Fruit fly (Drosophila melanogaster) whole organism, embryonic: ENCODE measurements around the gene Faa.

ENCODE experiments used
- CG10366 ChIP-seq: fragments of 200-800 bp; sonication (Bioruptor generic); IDR thresholded peaks from 2 replicates; pipeline ENCODE4 v1.3.6; 2022; ENCODE audit warnings: missing biosample characterization, missing genetic modification characterization
- CG10543 ChIP-seq: fragments of 200-800 bp; sonication (Bioruptor generic); optimal IDR thresholded peaks from 3 replicates; lab custom pipeline; 2017; ENCODE audit warnings: missing biosample characterization, mild to moderate bottlenecking, missing genetic modification characterization, moderate library complexity
- CG12659 ChIP-seq: fragments of 200-800 bp; sonication (Bioruptor generic); optimal IDR thresholded peaks from 3 replicates; lab custom pipeline; 2017; ENCODE audit warnings: mild to moderate bottlenecking, missing biosample characterization, missing genetic modification reagents, missing genetic modification characterization
- CG15011 ChIP-seq: fragments of 200-800 bp; sonication (Bioruptor generic); optimal IDR thresholded peaks from 3 replicates; lab custom pipeline; 2018; ENCODE audit warnings: missing biosample characterization, mild to moderate bottlenecking, missing genetic modification characterization
- CG16813 ChIP-seq: fragments of 200-800 bp; sonication (Bioruptor generic); IDR thresholded peaks from 3 replicates; pipeline ENCODE4 v1.3.6; 2022; ENCODE audit warnings: missing biosample characterization, missing genetic modification characterization; ENCODE audit not compliant: partially characterized antibody
- CG16815 ChIP-seq: fragments of 200-800 bp; sonication (Bioruptor generic); optimal IDR thresholded peaks from 3 replicates; lab custom pipeline; 2017; ENCODE audit warnings: missing biosample characterization, mild to moderate bottlenecking, missing genetic modification characterization
- CG1792 ChIP-seq: fragments of 200-800 bp; sonication (Bioruptor generic); optimal IDR thresholded peaks from 2 replicates; lab custom pipeline; 2016; ENCODE audit warnings: missing biosample characterization, missing genetic modification characterization
- CG18476 ChIP-seq: fragments of 200-800 bp; sonication (Bioruptor generic); optimal IDR thresholded peaks from 2 replicates; lab custom pipeline; 2016; ENCODE audit warnings: missing biosample characterization, mild to moderate bottlenecking, missing genetic modification characterization
- CG18599 ChIP-seq: fragments of 200-800 bp; sonication (Bioruptor generic); optimal IDR thresholded peaks from 3 replicates; lab custom pipeline; 2017; ENCODE audit warnings: missing biosample characterization, missing genetic modification characterization, mild to moderate bottlenecking, moderate library complexity, missing genetic modification reagents
- CG2875 ChIP-seq: fragments of 200-800 bp; sonication (Bioruptor generic); optimal IDR thresholded peaks from 2 replicates; lab custom pipeline; 2017; ENCODE audit warnings: missing biosample characterization, mild to moderate bottlenecking, missing genetic modification characterization, missing genetic modification reagents
- CG30431 ChIP-seq: fragments of 200-800 bp; sonication (Bioruptor generic); optimal IDR thresholded peaks from 2 replicates; lab custom pipeline; 2017; ENCODE audit warnings: missing biosample characterization, missing genetic modification characterization
- CG3163 ChIP-seq: fragments of 200-800 bp; sonication (Bioruptor generic); optimal IDR thresholded peaks from 3 replicates; lab custom pipeline; 2016; ENCODE audit warnings: missing biosample characterization, missing genetic modification characterization
- CG32767 ChIP-seq: fragments of 200-800 bp; sonication (Bioruptor generic); IDR thresholded peaks from 2 replicates; pipeline ENCODE4 v1.3.6; 2022; ENCODE audit warnings: missing biosample characterization, missing genetic modification characterization
- CG3407 ChIP-seq: fragments of 200-800 bp; sonication (Bioruptor generic); optimal IDR thresholded peaks from 2 replicates; lab custom pipeline; 2018; ENCODE audit warnings: missing biosample characterization, mild to moderate bottlenecking, missing genetic modification characterization
- CG34422 ChIP-seq: fragments of 200-800 bp; sonication (Bioruptor generic); IDR thresholded peaks from 3 replicates; pipeline ENCODE4 v1.3.6; 2022; ENCODE audit warnings: missing biosample characterization, missing genetic modification characterization
- CG3847 ChIP-seq: fragments of 200-800 bp; sonication (Bioruptor generic); IDR thresholded peaks from 2 replicates; pipeline ENCODE4 v1.3.6; 2022; ENCODE audit warnings: missing biosample characterization, missing genetic modification characterization
- CG4730 ChIP-seq: fragments of 200-800 bp; sonication (Bioruptor generic); IDR thresholded peaks from 2 replicates; pipeline ENCODE4 v1.3.6; 2022; ENCODE audit warnings: missing biosample characterization, missing genetic modification characterization
- CG6689 ChIP-seq: fragments of 200-800 bp; sonication (Bioruptor generic); IDR thresholded peaks from 2 replicates; pipeline ENCODE4 v1.3.6; 2022; ENCODE audit warnings: missing biosample characterization, missing genetic modification characterization
- CG7987 ChIP-seq: fragments of 200-800 bp; sonication (Bioruptor generic); optimal IDR thresholded peaks from 2 replicates; lab custom pipeline; 2018; ENCODE audit warnings: missing biosample characterization, mild to moderate bottlenecking, missing genetic modification characterization, moderate library complexity
- CG8388 ChIP-seq: fragments of 200-800 bp; sonication (Bioruptor generic); optimal IDR thresholded peaks from 2 replicates; lab custom pipeline; 2019; ENCODE audit warnings: missing biosample characterization, mild to moderate bottlenecking, missing genetic modification characterization, moderate library complexity
- CG9215 ChIP-seq: fragments of 200-800 bp; sonication (Bioruptor generic); IDR thresholded peaks from 2 replicates; pipeline ENCODE4 v1.3.6; 2022; ENCODE audit warnings: missing biosample characterization, missing genetic modification characterization
- CG9817 ChIP-seq: fragments of 200-800 bp; sonication (Bioruptor generic); optimal IDR thresholded peaks from 2 replicates; lab custom pipeline; 2018; ENCODE audit warnings: missing biosample characterization, mild to moderate bottlenecking, missing genetic modification characterization, moderate library complexity
- CHES-1-like ChIP-seq: fragments of 200-800 bp; sonication (Bioruptor generic); optimal IDR thresholded peaks from 2 replicates; lab custom pipeline; 2016; ENCODE audit warnings: missing biosample characterization, missing genetic modification characterization
- CTCF ChIP-seq: fragments of 200-800 bp; sonication (Bioruptor generic); optimal IDR thresholded peaks from 2 replicates; lab custom pipeline; 2017; ENCODE audit warnings: missing biosample characterization, mild to moderate bottlenecking, missing genetic modification characterization, moderate library complexity
- Chrac-16 ChIP-seq: fragments of 200-800 bp; sonication (Bioruptor generic); optimal IDR thresholded peaks from 3 replicates; lab custom pipeline; 2016; ENCODE audit warnings: missing biosample characterization, missing genetic modification characterization
- Gsc ChIP-seq: fragments of 200-800 bp; sonication (Bioruptor generic); IDR thresholded peaks from 2 replicates; pipeline ENCODE4 v1.3.6; 2022; ENCODE audit warnings: missing biosample characterization, missing genetic modification characterization
- Hmr ChIP-seq: fragments of 200-800 bp; sonication (Bioruptor generic); optimal IDR thresholded peaks from 3 replicates; lab custom pipeline; 2017; ENCODE audit warnings: mild to moderate bottlenecking, missing biosample characterization, missing genetic modification reagents, missing genetic modification characterization
- PHDP ChIP-seq: fragments of 200-800 bp; sonication (Bioruptor generic); optimal IDR thresholded peaks from 3 replicates; lab custom pipeline; 2018; ENCODE audit warnings: missing biosample characterization, mild to moderate bottlenecking, missing genetic modification characterization, moderate library complexity
- Sin3A ChIP-seq: fragments of >200 bp; optimal IDR thresholded peaks from 2 replicates; lab custom pipeline; 2018
- abd-A ChIP-seq: fragments of 200-800 bp; sonication (Bioruptor generic); optimal IDR thresholded peaks from 3 replicates; lab custom pipeline; 2019; ENCODE audit warnings: missing biosample characterization, mild to moderate bottlenecking, missing genetic modification characterization, moderate library complexity
- ac ChIP-seq: fragments of 200-800 bp; sonication (Bioruptor generic); optimal IDR thresholded peaks from 3 replicates; lab custom pipeline; 2017; ENCODE audit warnings: missing biosample characterization, mild to moderate bottlenecking, missing genetic modification characterization
- ato ChIP-seq: fragments of 200-800 bp; sonication (Bioruptor generic); IDR thresholded peaks from 2 replicates; pipeline ENCODE4 v1.3.6; 2022; ENCODE audit warnings: missing biosample characterization, missing genetic modification characterization; ENCODE audit not compliant: partially characterized antibody
- chinmo ChIP-seq: fragments of 200-800 bp; sonication (Bioruptor generic); IDR thresholded peaks from 4 replicates; pipeline ENCODE4 v1.3.6; 2022; ENCODE audit warnings: missing biosample characterization, missing genetic modification characterization; ENCODE audit not compliant: partially characterized antibody
- danr ChIP-seq: fragments of 200-800 bp; sonication (Bioruptor generic); IDR thresholded peaks from 2 replicates; pipeline ENCODE4 v1.3.6; 2022; ENCODE audit warnings: missing biosample characterization, missing genetic modification characterization
- dmrt99B ChIP-seq: fragments of 200-800 bp; sonication (Bioruptor generic); optimal IDR thresholded peaks from 2 replicates; lab custom pipeline; 2018; ENCODE audit warnings: missing biosample characterization, mild to moderate bottlenecking, missing genetic modification characterization, moderate library complexity
- ftz-f1 ChIP-seq: fragments of 200-800 bp; sonication (Bioruptor generic); optimal IDR thresholded peaks from 2 replicates; lab custom pipeline; 2016; ENCODE audit warnings: missing biosample characterization, missing genetic modification characterization
- hkb ChIP-seq, 2 experiments: fragments of 200-800 bp in 1 of 2; fragments of >200 bp in 1 of 2; sonication (Bioruptor generic) in 1 of 2; IDR thresholded peaks in 1 of 2; optimal IDR thresholded peaks in 1 of 2; 2 replicates each; pipeline versions ENCODE4 v1.3.6 to Lab custom; 2017 to 2022; ENCODE audit warnings: missing biosample characterization in 1 of 2, missing genetic modification characterization in 1 of 2
- kay ChIP-seq: fragments of 200-800 bp; sonication (Bioruptor generic); optimal IDR thresholded peaks from 2 replicates; lab custom pipeline; 2016; ENCODE audit warnings: missing biosample characterization, missing genetic modification characterization
- knrl ChIP-seq: fragments of 200-800 bp; sonication (Bioruptor generic); IDR thresholded peaks from 3 replicates; pipeline ENCODE4 v1.3.6; 2022; ENCODE audit warnings: missing biosample characterization, missing genetic modification characterization; ENCODE audit not compliant: partially characterized antibody
- lmd ChIP-seq: fragments of 200-800 bp; sonication (Bioruptor generic); IDR thresholded peaks from 2 replicates; pipeline ENCODE4 v1.3.6; 2022; ENCODE audit warnings: missing biosample characterization, missing genetic modification characterization
- luna ChIP-seq: fragments of 200-800 bp; sonication (Bioruptor generic); optimal IDR thresholded peaks from 2 replicates; lab custom pipeline; 2016; ENCODE audit warnings: missing biosample characterization, missing genetic modification characterization
- org-1 ChIP-seq: fragments of 200-800 bp; sonication (Bioruptor generic); optimal IDR thresholded peaks from 2 replicates; lab custom pipeline; 2017; ENCODE audit warnings: missing biosample characterization, missing genetic modification characterization
- pb ChIP-seq: fragments of 200-800 bp; sonication (Bioruptor generic); optimal IDR thresholded peaks from 3 replicates; lab custom pipeline; 2016; ENCODE audit warnings: missing biosample characterization, missing genetic modification characterization
- pnt ChIP-seq: fragments of 200-800 bp; sonication (Bioruptor generic); optimal IDR thresholded peaks from 3 replicates; lab custom pipeline; 2016; ENCODE audit warnings: missing biosample characterization, missing genetic modification characterization
- sc ChIP-seq, 3 experiments: fragments of >200 bp in 2 of 3; fragments of 200-800 bp in 1 of 3; sonication (Bioruptor generic) in 1 of 3; optimal IDR thresholded peaks; 2 replicates in 2 of 3; 3 replicates in 1 of 3; lab custom pipeline; 2017; ENCODE audit warnings: mild to moderate bottlenecking in 1 of 3, missing biosample characterization in 1 of 3, missing genetic modification characterization in 1 of 3, missing genetic modification reagents in 1 of 3
- sens ChIP-seq: fragments of 200-800 bp; sonication (Bioruptor generic); peaks from one replicate; lab custom pipeline; 2016; ENCODE audit warnings: missing biosample characterization, missing genetic modification characterization
- sr ChIP-seq: fragments of 200-800 bp; sonication (Bioruptor generic); IDR thresholded peaks from 3 replicates; pipeline ENCODE4 v1.3.6; 2022; ENCODE audit warnings: missing biosample characterization, missing genetic modification characterization
- stc ChIP-seq: fragments of 200-800 bp; sonication (Bioruptor generic); IDR thresholded peaks from 2 replicates; pipeline ENCODE4 v1.3.6; 2022; ENCODE audit warnings: missing biosample characterization, missing genetic modification characterization
- sug ChIP-seq: fragments of 200-800 bp; optimal IDR thresholded peaks from 2 replicates; lab custom pipeline; 2019; ENCODE audit warnings: missing biosample characterization, mild to moderate bottlenecking, missing genetic modification characterization, moderate library complexity
- vfl ChIP-seq: fragments of 200-800 bp; sonication (Bioruptor generic); optimal IDR thresholded peaks from 2 replicates; lab custom pipeline; 2016; ENCODE audit warnings: missing biosample characterization, missing genetic modification characterization
- vvl ChIP-seq: fragments of 200-800 bp; sonication (Bioruptor generic); IDR thresholded peaks from 2 replicates; pipeline ENCODE4 v1.3.6; 2022; ENCODE audit warnings: missing biosample characterization, missing genetic modification characterization

Gene Faa

DNA sequence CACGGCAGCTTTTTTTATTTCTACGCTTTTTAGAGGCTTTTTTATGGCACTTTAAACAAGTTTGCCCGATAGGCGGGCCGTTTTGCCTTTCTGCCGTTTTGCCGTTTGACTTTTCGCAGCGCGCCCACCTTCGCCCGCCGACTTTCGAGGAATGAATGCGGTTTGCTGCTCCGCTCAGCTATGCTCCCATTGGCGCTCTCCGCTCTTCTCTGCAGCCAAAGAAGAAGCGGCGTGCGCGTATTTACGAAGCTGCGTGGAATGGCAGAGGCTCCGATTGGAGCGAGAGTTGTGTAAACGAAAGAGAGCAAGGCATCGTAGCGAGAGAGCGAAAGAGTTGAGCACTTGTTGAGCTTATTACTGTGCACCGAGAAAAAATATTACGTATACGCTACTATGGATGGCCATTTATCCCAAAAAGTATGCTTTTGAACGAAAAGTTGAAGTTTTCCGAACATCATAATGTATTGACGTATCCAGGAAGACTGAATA is 2.1 kb downstream of the Faa start, which contains the start of gene wit (continued):
- TF ChIP-seq CG2875 (GFP tag; lab: Kevin White, UChicago) (peak; percentile 40), Chrac-16 (GFP tag; lab: Kevin White, UChicago) (no peak), CG12659 (no peak), org-1 (GFP tag; lab: Kevin White, UChicago) (peak; percentile 31), stc (GFP tag; lab: Robert Waterston, UW) (no peak), CG32767 (GFP tag; lab: Robert Waterston, UW) (0 out of 2 replicates have a peak, but pooled peaks have one; percentile 16), pnt (no peak), CG30431 (GFP tag; lab: Kevin White, UChicago) (no peak), sc (optimal IDR thresholded peaks at IDR 0.05; lab: Kevin White, UChicago) (no peak), sc (GFP tag; optimal IDR thresholded peaks at IDR 0.05; lab: Kevin White, UChicago) (no peak), pb (GFP tag; lab: Kevin White, UChicago) (no peak), CG10366 (no peak), CG9817 (tag; lab: Kevin White, UChicago) (no peak), knrl (no peak), CG1792 (GFP tag; lab: Kevin White, UChicago) (no peak), Gsc (no peak), CG4730 (GFP tag; lab: Robert Waterston, UW) (no peak), sug (tag; lab: Kevin White, UChicago) (peak; percentile 22), Hmr (GFP tag; lab: Kevin White, UChicago) (peak; percentile 50), CG18476 (GFP tag; lab: Kevin White, UChicago) (no peak), sr (GFP tag; lab: Robert Waterston, UW) (peak; percentile 73; the same call in 2 of the 3 replicates), danr (GFP tag; lab: Robert Waterston, UW) (no peak), CG3407 (GFP tag; lab: Kevin White, UChicago) (no peak), CG16813 (GFP tag; lab: Robert Waterston, UW) (no peak), PHDP (tag; lab: Kevin White, UChicago) (peak; percentile 47), CTCF (GFP tag; lab: Kevin White, UChicago) (no peak), CG7987 (GFP tag; lab: Kevin White, UChicago) (peak; percentile 52), CG3847 (GFP tag; lab: Robert Waterston, UW) (no peak), CG3163 (GFP tag; lab: Kevin White, UChicago) (peak; percentile 87), CG34422 (GFP tag; lab: Robert Waterston, UW) (peak; percentile 79; the same call in 1 of the 3 replicates), lmd (GFP tag; lab: Robert Waterston, UW) (no peak), ftz-f1 (GFP tag; lab: Kevin White, UChicago) (peak; percentile 6), CG18599 (GFP tag; lab: Kevin White, UChicago) (peak; percentile 49), hkb (optimal IDR thresholded peaks at IDR 0.05; lab: Kevin White, UChicago) (no peak), hkb (GFP tag; IDR thresholded peaks at IDR 0.05; lab: Robert Waterston, UW) (peak; percentile 49; the same call in 1 of the 2 replicates), CG9215 (GFP tag; lab: Robert Waterston, UW) (no peak), abd-A (tag; lab: Kevin White, UChicago) (peak; percentile 55), dmrt99B (tag; lab: Kevin White, UChicago) (no peak), CG10543 (GFP tag; lab: Kevin White, UChicago) (peak; percentile 4), CHES-1-like (GFP tag; lab: Kevin White, UChicago) (no peak), ato (no peak), vvl (GFP tag; lab: Robert Waterston, UW) (no peak; the same call in 1 of the 2 replicates), luna (GFP tag; lab: Kevin White, UChicago) (no peak), CG8388 (GFP tag; lab: Kevin White, UChicago) (no peak), sens (peak; percentile 65), kay (GFP tag; lab: Kevin White, UChicago) (no peak), CG15011 (GFP tag; lab: Kevin White, UChicago) (no peak), vfl (GFP tag; lab: Kevin White, UChicago) (no peak), ac (GFP tag; lab: Kevin White, UChicago) (no peak), CG6689 (GFP tag; lab: Robert Waterston, UW) (no peak), Sin3A (lab: Kevin White, UChicago) (no peak), CG16815 (no peak), chinmo (peak; percentile 97)
